Fruit fly (Drosophila melanogaster) whole organism, embryonic: Measurements from ENCODE around the gene scpr-A.

Experiments
- CG10209 ChIP-seq: fragments of 200-800 bp; sonication (Bioruptor generic); optimal IDR thresholded peaks from 3 replicates; lab custom pipeline; 2017; ENCODE audit warnings: missing biosample characterization, mild to moderate bottlenecking, missing genetic modification characterization, missing genetic modification reagents
- CG10431 ChIP-seq: fragments of 200-800 bp; sonication (Bioruptor generic); optimal IDR thresholded peaks from 3 replicates; lab custom pipeline; 2018; ENCODE audit warnings: missing biosample characterization, mild to moderate bottlenecking, missing genetic modification characterization
- CG10565 ChIP-seq: fragments of 200-800 bp; sonication (Bioruptor generic); optimal IDR thresholded peaks from 3 replicates; lab custom pipeline; 2016; ENCODE audit warnings: missing biosample characterization, mild to moderate bottlenecking, missing genetic modification characterization
- CG10654 ChIP-seq: fragments of 200-800 bp; sonication (Bioruptor generic); optimal IDR thresholded peaks from 2 replicates; lab custom pipeline; 2016; ENCODE audit warnings: missing biosample characterization, missing genetic modification characterization
- CG12104 ChIP-seq: fragments of 200-800 bp; sonication (Bioruptor generic); optimal IDR thresholded peaks from 3 replicates; lab custom pipeline; 2016; ENCODE audit warnings: missing biosample characterization, missing genetic modification characterization
- CG12299 ChIP-seq: fragments of 200-800 bp; sonication (Bioruptor generic); optimal IDR thresholded peaks from 2 replicates; lab custom pipeline; 2018; ENCODE audit warnings: missing biosample characterization, mild to moderate bottlenecking, missing genetic modification characterization
- CG12769 ChIP-seq: fragments of 200-800 bp; sonication (Bioruptor generic); optimal IDR thresholded peaks from 2 replicates; lab custom pipeline; 2019; ENCODE audit warnings: missing biosample characterization, mild to moderate bottlenecking, missing genetic modification characterization, moderate library complexity
- CG13424 ChIP-seq: fragments of 200-800 bp; sonication (Bioruptor generic); optimal IDR thresholded peaks from 2 replicates; lab custom pipeline; 2019; ENCODE audit warnings: missing biosample characterization, mild to moderate bottlenecking, missing genetic modification characterization, moderate library complexity
- CG15269 ChIP-seq: fragments of 200-800 bp; sonication (Bioruptor generic); optimal IDR thresholded peaks from 2 replicates; lab custom pipeline; 2018; ENCODE audit warnings: missing biosample characterization, mild to moderate bottlenecking, missing genetic modification characterization, moderate library complexity
- CG15514 ChIP-seq: fragments of 200-800 bp; sonication (Bioruptor generic); optimal IDR thresholded peaks from 3 replicates; lab custom pipeline; 2017; ENCODE audit warnings: missing biosample characterization, missing genetic modification characterization, mild to moderate bottlenecking, moderate library complexity, missing genetic modification reagents
- CG15696 ChIP-seq: fragments of 200-800 bp; sonication (Bioruptor generic); optimal IDR thresholded peaks from 2 replicates; lab custom pipeline; 2019; ENCODE audit warnings: missing biosample characterization, mild to moderate bottlenecking, missing genetic modification characterization, moderate library complexity
- CG17829 ChIP-seq: fragments of 200-800 bp; optimal IDR thresholded peaks from 2 replicates; lab custom pipeline; 2019; ENCODE audit warnings: missing biosample characterization, mild to moderate bottlenecking, missing genetic modification characterization, moderate library complexity
- CG18476 ChIP-seq: fragments of 200-800 bp; sonication (Bioruptor generic); optimal IDR thresholded peaks from 2 replicates; lab custom pipeline; 2016; ENCODE audit warnings: missing biosample characterization, mild to moderate bottlenecking, missing genetic modification characterization
- CG18764 ChIP-seq: fragments of 200-800 bp; sonication (Bioruptor generic); optimal IDR thresholded peaks from 3 replicates; lab custom pipeline; 2016; ENCODE audit warnings: missing biosample characterization, missing genetic modification characterization
- CG2120 ChIP-seq: fragments of 200-800 bp; sonication (Bioruptor generic); optimal IDR thresholded peaks from 3 replicates; lab custom pipeline; 2016; ENCODE audit warnings: missing biosample characterization, missing genetic modification characterization
- CG42726 ChIP-seq: fragments of 200-800 bp; sonication (Bioruptor generic); IDR thresholded peaks from 2 replicates; pipeline ENCODE4 v1.3.6; 2022; ENCODE audit warnings: missing biosample characterization, missing genetic modification characterization; ENCODE audit not compliant: partially characterized antibody
- CG4617 ChIP-seq: fragments of 200-800 bp; sonication (Bioruptor generic); optimal IDR thresholded peaks from 3 replicates; lab custom pipeline; 2016; ENCODE audit warnings: missing biosample characterization, missing genetic modification characterization, borderline replicate concordance
- CG8388 ChIP-seq: fragments of 200-800 bp; sonication (Bioruptor generic); optimal IDR thresholded peaks from 2 replicates; lab custom pipeline; 2019; ENCODE audit warnings: missing biosample characterization, mild to moderate bottlenecking, missing genetic modification characterization, moderate library complexity
- CG9727 ChIP-seq: fragments of 200-800 bp; sonication (Bioruptor generic); optimal IDR thresholded peaks from 3 replicates; lab custom pipeline; 2017; ENCODE audit warnings: missing biosample characterization, mild to moderate bottlenecking, missing genetic modification characterization
- CG9817 ChIP-seq: fragments of 200-800 bp; sonication (Bioruptor generic); optimal IDR thresholded peaks from 2 replicates; lab custom pipeline; 2018; ENCODE audit warnings: missing biosample characterization, mild to moderate bottlenecking, missing genetic modification characterization, moderate library complexity
- Camta ChIP-seq: fragments of 200-800 bp; sonication (Bioruptor generic); optimal IDR thresholded peaks from 2 replicates; lab custom pipeline; 2016; ENCODE audit warnings: missing biosample characterization, missing genetic modification characterization
- Drgx ChIP-seq: fragments of 200-800 bp; sonication (Bioruptor generic); IDR thresholded peaks from 2 replicates; pipeline ENCODE4 v1.3.6; 2022; ENCODE audit warnings: missing biosample characterization, missing genetic modification characterization
- Ets97D ChIP-seq: fragments of 200-800 bp; sonication (Bioruptor generic); optimal IDR thresholded peaks from 3 replicates; lab custom pipeline; 2016; ENCODE audit warnings: missing biosample characterization, missing genetic modification characterization
- Fer3 ChIP-seq: fragments of 200-800 bp; sonication (Bioruptor generic); optimal IDR thresholded peaks from 2 replicates; lab custom pipeline; 2018; ENCODE audit warnings: missing biosample characterization, mild to moderate bottlenecking, missing genetic modification characterization, moderate library complexity
- HHEX ChIP-seq: fragments of 200-800 bp; sonication (Bioruptor generic); optimal IDR thresholded peaks from 3 replicates; lab custom pipeline; 2017; ENCODE audit warnings: missing biosample characterization, mild to moderate bottlenecking, missing genetic modification characterization, missing genetic modification reagents
- Hr78 ChIP-seq, 2 experiments: fragments of 200-800 bp in 1 of 2; fragments of >200 bp in 1 of 2; sonication (Bioruptor generic) in 1 of 2; optimal IDR thresholded peaks; 2 replicates each; lab custom pipeline; 2017 to 2019; ENCODE audit warnings: missing biosample characterization in 2 of 2, missing genetic modification characterization in 2 of 2, mild to moderate bottlenecking in 1 of 2, moderate library complexity in 1 of 2
- Lim3 ChIP-seq: fragments of 200-800 bp; sonication (Bioruptor generic); IDR thresholded peaks from 2 replicates; pipeline ENCODE4 v1.3.6; 2022; ENCODE audit warnings: missing biosample characterization, missing genetic modification characterization
- Med ChIP-seq: fragments of 200-800 bp; sonication (Bioruptor generic); peaks from one replicate; lab custom pipeline; 2016; ENCODE audit warnings: missing biosample characterization, missing genetic modification characterization, mild to moderate bottlenecking, inconsistent platforms, moderate library complexity
- Meics ChIP-seq: fragments of 200-800 bp; sonication (Bioruptor generic); optimal IDR thresholded peaks from 2 replicates; lab custom pipeline; 2017; ENCODE audit warnings: missing biosample characterization, mild to moderate bottlenecking, missing genetic modification characterization
- Nf-YC ChIP-seq: fragments of 200-800 bp; optimal IDR thresholded peaks from 3 replicates; lab custom pipeline; 2019; ENCODE audit warnings: missing biosample characterization, mild to moderate bottlenecking, missing genetic modification characterization, moderate library complexity
- PHDP ChIP-seq: fragments of 200-800 bp; sonication (Bioruptor generic); optimal IDR thresholded peaks from 3 replicates; lab custom pipeline; 2018; ENCODE audit warnings: missing biosample characterization, mild to moderate bottlenecking, missing genetic modification characterization, moderate library complexity
- Ptx1 ChIP-seq: fragments of 200-800 bp; sonication (Bioruptor generic); IDR thresholded peaks from 2 replicates; pipeline ENCODE4 v1.3.6; 2022; ENCODE audit warnings: missing biosample characterization, missing genetic modification characterization
- ara ChIP-seq: fragments of 200-800 bp; sonication (Bioruptor generic); IDR thresholded peaks from 2 replicates; pipeline ENCODE4 v1.3.6; 2022; ENCODE audit warnings: missing biosample characterization, missing genetic modification characterization
- exex ChIP-seq: fragments of 200-800 bp; sonication (Bioruptor generic); optimal IDR thresholded peaks from 4 replicates; lab custom pipeline; 2018; ENCODE audit warnings: missing biosample characterization, mild to moderate bottlenecking, missing genetic modification characterization, moderate library complexity
- grau ChIP-seq: fragments of 200-800 bp; optimal IDR thresholded peaks from 3 replicates; lab custom pipeline; 2019; ENCODE audit warnings: missing biosample characterization, mild to moderate bottlenecking, missing genetic modification characterization, moderate library complexity
- hkb ChIP-seq, 2 experiments: fragments of 200-800 bp in 1 of 2; fragments of >200 bp in 1 of 2; sonication (Bioruptor generic) in 1 of 2; IDR thresholded peaks in 1 of 2; optimal IDR thresholded peaks in 1 of 2; 2 replicates each; pipeline versions ENCODE4 v1.3.6 to Lab custom; 2017 to 2022; ENCODE audit warnings: missing biosample characterization in 1 of 2, missing genetic modification characterization in 1 of 2
- kay ChIP-seq: fragments of 200-800 bp; sonication (Bioruptor generic); optimal IDR thresholded peaks from 2 replicates; lab custom pipeline; 2016; ENCODE audit warnings: missing biosample characterization, missing genetic modification characterization
- nmo ChIP-seq: fragments of 200-800 bp; sonication (Bioruptor generic); optimal IDR thresholded peaks from 2 replicates; lab custom pipeline; 2018; ENCODE audit warnings: missing biosample characterization, mild to moderate bottlenecking, missing genetic modification characterization, moderate library complexity
- nom ChIP-seq: fragments of 200-800 bp; sonication (Bioruptor generic); optimal IDR thresholded peaks from 2 replicates; lab custom pipeline; 2017; ENCODE audit warnings: missing biosample characterization, missing genetic modification characterization, mild to moderate bottlenecking, moderate library complexity, missing genetic modification reagents
- phol ChIP-seq: fragments of 200-800 bp; sonication (Bioruptor generic); optimal IDR thresholded peaks from 3 replicates; lab custom pipeline; 2018; ENCODE audit warnings: missing biosample characterization, mild to moderate bottlenecking, missing genetic modification characterization, moderate library complexity
- pros ChIP-seq: fragments of 200-800 bp; sonication (Bioruptor generic); optimal IDR thresholded peaks from 3 replicates; lab custom pipeline; 2019; ENCODE audit warnings: missing biosample characterization, mild to moderate bottlenecking, missing genetic modification characterization, moderate library complexity
- pzg ChIP-seq: fragments of 200-800 bp; sonication (Bioruptor generic); optimal IDR thresholded peaks from 3 replicates; lab custom pipeline; 2018; ENCODE audit warnings: missing biosample characterization, mild to moderate bottlenecking, missing genetic modification characterization, moderate library complexity
- ranshi ChIP-seq: fragments of 200-800 bp; sonication (Bioruptor generic); IDR thresholded peaks from 2 replicates; pipeline ENCODE4 v1.3.6; 2022; ENCODE audit warnings: missing biosample characterization, missing genetic modification characterization
- row ChIP-seq: fragments of 200-800 bp; sonication (Bioruptor generic); IDR thresholded peaks from 3 replicates; pipeline ENCODE4 v1.3.6; 2022; ENCODE audit warnings: missing biosample characterization, missing genetic modification characterization
- sna ChIP-seq: fragments of 200-800 bp; sonication (Bioruptor generic); IDR thresholded peaks from 2 replicates; pipeline ENCODE4 v1.3.6; 2022; ENCODE audit warnings: missing biosample characterization, missing genetic modification characterization; ENCODE audit not compliant: partially characterized antibody
- tgo ChIP-seq: fragments of 200-800 bp; sonication (Bioruptor generic); IDR thresholded peaks from 3 replicates; pipeline ENCODE4 v1.3.6; 2022; ENCODE audit warnings: missing biosample characterization, missing genetic modification characterization
- wek ChIP-seq: fragments of 200-800 bp; sonication (Bioruptor generic); optimal IDR thresholded peaks from 3 replicates; lab custom pipeline; 2018; ENCODE audit warnings: missing biosample characterization, mild to moderate bottlenecking, missing genetic modification characterization, moderate library complexity

scpr-A gene

DNA sequence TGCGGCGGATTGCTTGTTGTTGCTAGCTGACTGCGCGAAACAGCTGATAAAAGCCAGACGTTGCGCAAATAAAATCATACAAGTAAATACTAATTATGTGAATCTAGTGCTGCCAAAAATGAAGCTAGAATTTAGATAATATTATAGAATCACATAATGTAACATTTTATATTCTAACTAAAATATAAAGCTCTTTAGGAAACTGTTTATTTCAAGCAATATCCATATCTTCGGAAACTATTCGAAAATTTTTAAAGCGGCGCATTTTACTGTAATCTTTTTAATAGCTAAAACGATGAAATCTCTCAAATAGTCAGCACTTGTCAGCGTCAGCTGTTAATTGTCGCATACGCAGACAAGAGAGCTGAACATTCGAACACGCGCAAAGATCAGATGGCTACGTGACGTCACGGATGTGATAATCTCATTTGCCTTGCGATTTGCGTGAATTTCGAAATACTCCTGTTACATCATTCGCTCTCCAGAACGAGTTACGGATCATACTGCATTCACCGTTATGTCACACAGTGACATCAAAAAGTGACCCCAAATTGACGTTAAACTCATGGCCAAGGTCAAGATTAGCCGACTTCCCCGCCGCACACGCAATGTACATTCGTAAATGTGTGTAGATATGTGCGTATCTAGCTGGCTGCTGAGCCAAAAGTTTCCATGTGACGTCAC is 2.2 kb downstream of the scpr-A start (continued):
- TF ChIP-seq PHDP (tag; lab: Kevin White, UChicago), result no peak
- TF ChIP-seq row, result peak; percentile 16; the same call in 1 of the 3 replicates
- peak; percentile 38 for TF ChIP-seq HHEX
- TF ChIP-seq Med (GFP tag; lab: Kevin White, UChicago), result peak; percentile 84
- TF ChIP-seq pros (GFP tag; lab: Kevin White, UChicago), result no peak
- no peak for TF ChIP-seq wek (GFP tag; lab: Kevin White, UChicago)
- TF ChIP-seq phol, result peak; percentile 29
- peak; percentile 91 for TF ChIP-seq exex (tag; lab: Kevin White, UChicago)
- peak; percentile 42 for TF ChIP-seq Fer3 (tag; lab: Kevin White, UChicago)
- TF ChIP-seq CG17829 (tag; lab: Kevin White, UChicago), result peak; percentile 30
- peak; percentile 55 for TF ChIP-seq CG15514
- TF ChIP-seq nom (GFP tag; lab: Kevin White, UChicago), result peak; percentile 30
- no peak for TF ChIP-seq Lim3 (GFP tag; lab: Robert Waterston, UW)
- TF ChIP-seq CG10209 (GFP tag; lab: Kevin White, UChicago), result no peak
- TF ChIP-seq CG12299, result peak; percentile 36
- TF ChIP-seq CG12769 (tag; lab: Kevin White, UChicago), result peak; percentile 72
- peak; percentile 22 for TF ChIP-seq grau
- TF ChIP-seq kay (GFP tag; lab: Kevin White, UChicago), result peak; percentile 18
- TF ChIP-seq tgo (GFP tag; lab: Robert Waterston, UW), result 0 out of 3 replicates have a peak, but pooled peaks have one; percentile 27
- TF ChIP-seq hkb (optimal IDR thresholded peaks at IDR 0.05; lab: Kevin White, UChicago), result no peak
- TF ChIP-seq hkb (GFP tag; IDR thresholded peaks at IDR 0.05; lab: Robert Waterston, UW), result peak; percentile 58; the same call in 1 of the 2 replicates
- TF ChIP-seq Meics (GFP tag; lab: Kevin White, UChicago), result peak; percentile 64
- peak; percentile 5 for TF ChIP-seq CG8388 (GFP tag; lab: Kevin White, UChicago)
- TF ChIP-seq Hr78 (GFP tag; optimal IDR thresholded peaks at IDR 0.05; lab: Kevin White, UChicago), result peak in 1 of 2 experiments; percentile 63
- peak; percentile 49 for TF ChIP-seq Nf-YC (tag; lab: Kevin White, UChicago)
- TF ChIP-seq CG2120 (GFP tag; lab: Kevin White, UChicago), result peak; percentile 31
- no peak for TF ChIP-seq CG18476 (GFP tag; lab: Kevin White, UChicago)
- no peak for TF ChIP-seq ranshi (GFP tag; lab: Robert Waterston, UW)
- TF ChIP-seq CG4617, result no peak
- TF ChIP-seq Ets97D (GFP tag; lab: Kevin White, UChicago), result peak; percentile 1
- peak; percentile 59 for TF ChIP-seq CG9727 (GFP tag; lab: Kevin White, UChicago)
- TF ChIP-seq Ptx1, result peak; percentile 38; the same call in 1 of the 2 replicates
- no peak for TF ChIP-seq CG10654 (GFP tag; lab: Kevin White, UChicago)

DNA sequence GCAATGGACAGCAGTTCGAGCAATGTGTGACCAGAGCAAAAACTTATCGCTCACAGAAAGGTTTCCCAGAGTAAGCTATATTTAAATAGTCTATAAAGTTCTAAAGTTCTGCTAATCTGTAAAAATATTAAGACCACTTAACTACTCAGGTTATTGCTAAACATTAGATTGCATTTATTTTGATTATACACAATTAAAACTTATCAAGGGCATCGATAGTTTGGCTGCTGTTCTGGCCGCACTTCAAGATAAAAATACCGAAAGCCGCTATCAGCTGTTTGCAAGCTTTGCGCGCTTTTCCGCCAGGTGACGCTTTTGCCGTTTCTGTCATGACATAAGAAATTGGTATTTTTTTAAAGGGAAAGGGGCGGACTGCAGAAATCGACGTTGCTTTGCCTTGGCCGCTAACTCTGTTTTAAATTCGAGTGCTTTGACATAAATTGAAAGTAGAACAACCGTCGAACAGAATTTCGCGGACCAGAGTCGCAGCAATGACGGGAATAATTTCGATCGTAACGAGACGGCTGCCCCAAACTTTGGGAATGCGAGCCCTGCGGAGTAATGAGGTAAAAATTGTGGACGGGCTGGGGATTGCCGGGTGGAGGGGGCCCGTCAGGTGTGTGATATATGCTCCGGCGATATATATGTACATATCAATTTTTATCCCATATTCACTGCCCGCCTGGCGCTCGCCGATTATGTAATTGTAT is 3.1 kb downstream of the scpr-A start, which contains the start of the genes CG17734 and CG5214:
Gene CG17734 (minus strand): TSS at position 49 of the 710 bp plus-strand sequence.
Gene CG5214 (plus strand): TSS at position 352 of the 710 bp plus-strand sequence.
- peak; percentile 86 for TF ChIP-seq pzg
- no peak for TF ChIP-seq CG9817
- peak; percentile 28 for TF ChIP-seq CG13424 (tag; lab: Kevin White, UChicago)
- TF ChIP-seq CG42726 (GFP tag; lab: Robert Waterston, UW), result 0 out of 2 replicates have a peak, but pooled peaks have one; percentile 13
- no peak for TF ChIP-seq CG10431
- TF ChIP-seq nmo (GFP tag; lab: Kevin White, UChicago), result no peak
- no peak for TF ChIP-seq CG10565
- no peak for TF ChIP-seq CG15696 (tag; lab: Kevin White, UChicago)
- TF ChIP-seq Drgx, result no peak
- TF ChIP-seq ara (GFP tag; lab: Robert Waterston, UW), result no peak
- TF ChIP-seq CG12104 (GFP tag; lab: Kevin White, UChicago), result no peak
- no peak for TF ChIP-seq CG15269
- TF ChIP-seq CG18764, result no peak
- peak; percentile 75 for TF ChIP-seq sna
- TF ChIP-seq Camta (GFP tag; lab: Kevin White, UChicago), result peak; percentile 7
